Fruit fly (Drosophila melanogaster): Measurements from ENCODE around the gene Afti.

The Afti gene

DNA sequence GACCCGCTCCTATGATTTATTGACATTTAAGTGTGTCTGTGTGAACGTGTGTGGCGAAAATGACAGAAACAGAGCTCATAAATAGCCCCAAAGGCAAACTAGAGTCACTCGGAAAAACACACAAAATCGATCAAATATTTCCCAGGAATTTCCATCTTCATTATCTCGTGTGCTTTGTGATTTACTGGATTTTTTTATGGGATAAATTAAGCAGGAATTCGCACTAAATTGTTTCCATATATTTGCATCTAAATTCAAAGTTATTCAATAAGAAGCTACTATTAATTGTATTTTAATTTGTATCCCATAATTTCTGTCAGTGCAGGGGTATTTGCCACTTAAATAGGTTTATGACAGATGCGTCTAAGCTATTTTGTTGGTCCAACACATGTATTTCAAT is 6.2 kb upstream of the Afti start (continued):
- TF ChIP-seq CG2120 (GFP tag; optimal IDR thresholded peaks at IDR 0.05) = peak; percentile 15
- TF ChIP-seq CG3838 (GFP tag; optimal IDR thresholded peaks at IDR 0.05) = no peak
- no peak for TF ChIP-seq CG4707 (GFP tag; optimal IDR thresholded peaks at IDR 0.05)
- no peak for TF ChIP-seq sc (optimal IDR thresholded peaks at IDR 0.05)
- no peak for TF ChIP-seq sc (GFP tag; optimal IDR thresholded peaks at IDR 0.05)
- peak; percentile 39 for TF ChIP-seq unpg (GFP tag; optimal IDR thresholded peaks at IDR 0.05)
- no peak for TF ChIP-seq MESR4 (GFP tag; optimal IDR thresholded peaks at IDR 0.05)
- no peak for TF ChIP-seq sima (GFP tag; optimal IDR thresholded peaks at IDR 0.05)
- no peak for TF ChIP-seq CG42726 (GFP tag; IDR thresholded peaks at IDR 0.05; ENCODE audit: partially characterized antibody)
- no peak for TF ChIP-seq gsb-n (tag; optimal IDR thresholded peaks at IDR 0.05)
- TF ChIP-seq CG31441 (GFP tag; IDR thresholded peaks at IDR 0.05) = 0 out of 2 replicates have a peak, but pooled peaks have one; percentile 12
- no peak for TF ChIP-seq CG7928 (GFP tag; optimal IDR thresholded peaks at IDR 0.05)
- no peak for TF ChIP-seq CG10543 (GFP tag; optimal IDR thresholded peaks at IDR 0.05)
- TF ChIP-seq br (optimal IDR thresholded peaks at IDR 0.05) = no peak
- TF ChIP-seq CG11456 (GFP tag; IDR thresholded peaks at IDR 0.05) = no peak
- no peak for TF ChIP-seq so (GFP tag; IDR thresholded peaks at IDR 0.05)
- peak; percentile 46 for TF ChIP-seq CG7839 (tag; optimal IDR thresholded peaks at IDR 0.05)
- TF ChIP-seq btn (GFP tag; optimal IDR thresholded peaks at IDR 0.05) = no peak
- no peak for TF ChIP-seq Hr78 (GFP tag; optimal IDR thresholded peaks at IDR 0.05)
- no peak for TF ChIP-seq Adf1 (GFP tag; IDR thresholded peaks at IDR 0.05)
- peak; percentile 7 for TF ChIP-seq CG15011 (GFP tag; optimal IDR thresholded peaks at IDR 0.05)
- TF ChIP-seq CG2712 (tag; optimal IDR thresholded peaks at IDR 0.05) = peak; percentile 51
- TF ChIP-seq chinmo (GFP tag; IDR thresholded peaks at IDR 0.05; ENCODE audit: partially characterized antibody) = no peak
- no peak for TF ChIP-seq ken (GFP tag; IDR thresholded peaks at IDR 0.05)
- no peak for TF ChIP-seq NC2β (GFP tag; optimal IDR thresholded peaks at IDR 0.05)
- TF ChIP-seq mirr (GFP tag; optimal IDR thresholded peaks at IDR 0.05) = no peak
- TF ChIP-seq CG12104 (GFP tag; optimal IDR thresholded peaks at IDR 0.05) = no peak
- peak; percentile 28 for TF ChIP-seq CG30403 (GFP tag; optimal IDR thresholded peaks at IDR 0.05)
- no peak for TF ChIP-seq nau (GFP tag; optimal IDR thresholded peaks at IDR 0.05)
- TF ChIP-seq esg (GFP tag; conservative IDR thresholded peaks at IDR 0.05) = peak; percentile 22; the same call in 1 of the 2 replicates
- TF ChIP-seq CG12391 (tag; optimal IDR thresholded peaks at IDR 0.05) = peak; percentile 56
- TF ChIP-seq CG7745 (tag; optimal IDR thresholded peaks at IDR 0.05) = no peak
- TF ChIP-seq ap (GFP tag; IDR thresholded peaks at IDR 0.05) = no peak
- TF ChIP-seq sna (GFP tag; IDR thresholded peaks at IDR 0.05; ENCODE audit: partially characterized antibody) = no peak
- no peak for TF ChIP-seq CG4617 (GFP tag; optimal IDR thresholded peaks at IDR 0.05; ENCODE audit: borderline replicate concordance)
- no peak for TF ChIP-seq CG7963 (GFP tag; IDR thresholded peaks at IDR 0.05; ENCODE audit: partially characterized antibody)
- no peak for TF ChIP-seq bbx (GFP tag; IDR thresholded peaks at IDR 0.05; ENCODE audit: partially characterized antibody)
- TF ChIP-seq dan (GFP tag; IDR thresholded peaks at IDR 0.05) = no peak
- no peak for TF ChIP-seq CG16815 (GFP tag; optimal IDR thresholded peaks at IDR 0.05)
- TF ChIP-seq dpn (GFP tag; optimal IDR thresholded peaks at IDR 0.05) = no peak
- no peak for TF ChIP-seq CG13775 (GFP tag; optimal IDR thresholded peaks at IDR 0.05)
- TF ChIP-seq croc (GFP tag; conservative IDR thresholded peaks at IDR 0.05) = no peak
- TF ChIP-seq Dp (GFP tag; optimal IDR thresholded peaks at IDR 0.05) = no peak
- peak; percentile 15 for TF ChIP-seq lilli (GFP tag; optimal IDR thresholded peaks at IDR 0.05)
- TF ChIP-seq fd3F (GFP tag; optimal IDR thresholded peaks at IDR 0.05) = no peak
- no peak for TF ChIP-seq tup (GFP tag; optimal IDR thresholded peaks at IDR 0.05)
- no peak for TF ChIP-seq CG15073 (GFP tag; optimal IDR thresholded peaks at IDR 0.05)
- no peak for TF ChIP-seq ssp (GFP tag; IDR thresholded peaks at IDR 0.05)
- TF ChIP-seq cas (GFP tag; IDR thresholded peaks at IDR 0.05) = no peak
- no peak for TF ChIP-seq CG30431 (GFP tag; optimal IDR thresholded peaks at IDR 0.05)
- no peak for TF ChIP-seq amos (GFP tag; IDR thresholded peaks at IDR 0.05; ENCODE audit: partially characterized antibody)

Data from whole organism, embryonic.